Fruit fly (Drosophila melanogaster): ENCODE measurements around the gene CG46517.
"Not testable (repeated sequence)": the region's sequence is repeated elsewhere in the genome, so short reads cannot be mapped to it uniquely, and the experiment has no call there.

CG46517 gene

DNA sequence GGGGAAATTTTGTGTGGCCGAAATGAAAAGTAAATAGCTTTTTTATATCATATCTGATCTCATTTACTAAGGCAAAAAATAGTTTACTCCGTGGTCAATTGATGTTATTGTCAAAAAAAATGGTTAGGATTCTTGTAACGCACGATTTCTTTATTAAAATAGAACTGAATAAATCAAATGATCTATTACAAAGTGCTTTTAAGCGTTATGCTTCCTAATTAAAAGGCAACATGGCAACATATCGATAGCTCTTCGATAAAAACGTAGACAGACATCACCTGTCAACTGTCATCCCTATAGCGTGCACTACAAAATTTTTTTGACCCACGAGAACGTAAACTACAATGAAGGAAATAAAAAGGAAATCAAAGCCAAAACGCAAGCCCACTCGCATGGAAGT is at the start of gene CG46517:
Gene CG46517, plus strand, starts transcription at position 301 of the 400 bp plus-strand sequence.
- TF ChIP-seq pad, toe, Mnt (GFP tag; optimal IDR thresholded peaks at IDR 0.05): not testable (repeated sequence)

DNA sequence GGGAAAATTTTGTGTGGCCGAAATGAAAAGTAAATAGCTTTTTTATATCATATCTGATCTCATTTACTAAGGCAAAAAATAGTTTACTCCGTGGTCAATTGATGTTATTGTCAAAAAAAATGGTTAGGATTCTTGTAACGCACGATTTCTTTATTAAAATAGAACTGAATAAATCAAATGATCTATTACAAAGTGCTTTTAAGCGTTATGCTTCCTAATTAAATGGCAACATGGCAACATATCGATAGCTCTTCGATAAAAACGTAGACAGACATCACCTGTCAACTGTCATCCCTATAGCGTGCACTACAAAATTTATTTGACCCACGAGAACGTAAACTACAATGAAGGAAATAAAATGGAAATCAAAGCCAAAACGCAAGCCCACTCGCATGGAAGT is 44.8 kb upstream of the CG46517 start, which contains the start of gene CG46509:
Gene CG46509, plus strand, starts transcription at position 301 of the 400 bp plus-strand sequence.
- not testable (repeated sequence) for TF ChIP-seq cnc (optimal IDR thresholded peaks at IDR 0.05); toe (GFP tag; optimal IDR thresholded peaks at IDR 0.05); tj (GFP tag; optimal IDR thresholded peaks at IDR 0.05)

- not testable (repeated sequence) for TF ChIP-seq CG5204 (GFP tag; optimal IDR thresholded peaks at IDR 0.05); kay (GFP tag; ENCODE audit: borderline replicate concordance); pad (GFP tag; optimal IDR thresholded peaks at IDR 0.05)
Observed at dm6 chrX:22177205-22177604, 40.0 kb upstream of the CG46517 start, which contains the start of gene CG46510. TSS of gene CG46510 (plus strand) at chrX:22177505.

DNA sequence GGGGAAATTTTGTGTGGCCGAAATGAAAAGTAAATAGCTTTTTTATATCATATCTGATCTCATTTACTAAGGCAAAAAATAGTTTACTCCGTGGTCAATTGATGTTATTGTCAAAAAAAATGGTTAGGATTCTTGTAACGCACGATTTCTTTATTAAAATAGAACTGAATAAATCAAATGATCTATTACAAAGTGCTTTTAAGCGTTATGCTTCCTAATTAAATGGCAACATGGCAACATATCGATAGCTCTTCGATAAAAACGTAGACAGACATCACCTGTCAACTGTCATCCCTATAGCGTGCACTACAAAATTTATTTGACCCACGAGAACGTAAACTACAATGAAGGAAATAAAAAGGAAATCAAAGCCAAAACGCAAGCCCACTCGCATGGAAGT is 35.0 kb upstream of the CG46517 start, which contains the start of gene CG46511:
Gene CG46511, plus strand, starts transcription at position 301 of the 400 bp plus-strand sequence.
- not testable (repeated sequence) for TF ChIP-seq Hr96 (GFP tag; optimal IDR thresholded peaks at IDR 0.05); CG7045 (GFP tag; optimal IDR thresholded peaks at IDR 0.05); kay (GFP tag; ENCODE audit: borderline replicate concordance)

dm6 chrX:22187070-22187469 is 30.1 kb upstream of the CG46517 start, which contains the start of gene CG46512:
TSS of gene CG46512 (plus strand) at chrX:22187370.
- TF ChIP-seq CG11617, Mnt, ovo (GFP tag; optimal IDR thresholded peaks at IDR 0.05): not testable (repeated sequence)

DNA sequence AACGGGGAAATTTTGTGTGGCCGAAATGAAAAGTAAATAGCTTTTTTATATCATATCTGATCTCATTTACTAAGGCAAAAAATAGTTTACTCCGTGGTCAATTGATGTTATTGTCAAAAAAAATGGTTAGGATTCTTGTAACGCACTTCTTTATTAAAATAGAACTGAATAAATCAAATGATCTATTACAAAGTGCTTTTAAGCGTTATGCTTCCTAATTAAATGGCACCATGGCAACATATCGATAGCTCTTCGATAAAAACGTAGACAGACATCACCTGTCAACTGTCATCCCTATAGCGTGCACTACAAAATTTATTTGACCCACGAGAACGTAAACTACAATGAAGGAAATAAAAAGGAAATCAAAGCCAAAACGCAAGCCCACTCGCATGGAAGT is 25.2 kb upstream of the CG46517 start, which contains the start of gene CG46513:
Gene CG46513, plus strand, starts transcription at position 301 of the 400 bp plus-strand sequence.
- not testable (repeated sequence) for TF ChIP-seq kay (GFP tag; ENCODE audit: borderline replicate concordance); CG5204 (GFP tag; optimal IDR thresholded peaks at IDR 0.05); CG11617 (GFP tag; optimal IDR thresholded peaks at IDR 0.05)

DNA sequence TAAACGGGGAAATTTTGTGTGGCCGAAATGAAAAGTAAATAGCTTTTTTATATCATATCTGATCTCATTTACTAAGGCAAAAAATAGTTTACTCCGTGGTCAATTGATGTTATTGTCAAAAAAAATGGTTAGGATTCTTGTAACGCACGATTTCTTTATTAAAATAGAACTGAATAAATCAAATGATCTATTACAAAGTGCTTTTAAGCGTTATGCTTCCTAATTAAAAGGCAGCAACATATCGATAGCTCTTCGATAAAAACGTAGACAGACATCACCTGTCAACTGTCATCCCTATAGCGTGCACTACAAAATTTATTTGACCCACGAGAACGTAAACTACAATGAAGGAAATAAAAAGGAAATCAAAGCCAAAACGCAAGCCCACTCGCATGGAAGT is 20.3 kb upstream of the CG46517 start, which contains the start of gene CG46514:
Gene CG46514, plus strand, starts transcription at position 301 of the 400 bp plus-strand sequence.
- TF ChIP-seq pad (GFP tag; optimal IDR thresholded peaks at IDR 0.05); kay (GFP tag; ENCODE audit: borderline replicate concordance); cnc (optimal IDR thresholded peaks at IDR 0.05): not testable (repeated sequence)

DNA sequence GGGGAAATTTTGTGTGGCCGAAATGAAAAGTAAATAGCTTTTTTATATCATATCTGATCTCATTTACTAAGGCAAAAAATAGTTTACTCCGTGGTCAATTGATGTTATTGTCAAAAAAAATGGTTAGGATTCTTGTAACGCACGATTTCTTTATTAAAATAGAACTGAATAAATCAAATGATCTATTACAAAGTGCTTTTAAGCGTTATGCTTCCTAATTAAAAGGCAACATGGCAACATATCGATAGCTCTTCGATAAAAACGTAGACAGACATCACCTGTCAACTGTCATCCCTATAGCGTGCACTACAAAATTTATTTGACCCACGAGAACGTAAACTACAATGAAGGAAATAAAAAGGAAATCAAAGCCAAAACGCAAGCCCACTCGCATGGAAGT is 15.3 kb upstream of the CG46517 start, which contains the start of gene CG46515:
Gene CG46515, plus strand, starts transcription at position 301 of the 400 bp plus-strand sequence.
- TF ChIP-seq CG7101 (tag; optimal IDR thresholded peaks at IDR 0.05); Hr96 (GFP tag; optimal IDR thresholded peaks at IDR 0.05); CG14711 (tag; optimal IDR thresholded peaks at IDR 0.05): not testable (repeated sequence)

DNA sequence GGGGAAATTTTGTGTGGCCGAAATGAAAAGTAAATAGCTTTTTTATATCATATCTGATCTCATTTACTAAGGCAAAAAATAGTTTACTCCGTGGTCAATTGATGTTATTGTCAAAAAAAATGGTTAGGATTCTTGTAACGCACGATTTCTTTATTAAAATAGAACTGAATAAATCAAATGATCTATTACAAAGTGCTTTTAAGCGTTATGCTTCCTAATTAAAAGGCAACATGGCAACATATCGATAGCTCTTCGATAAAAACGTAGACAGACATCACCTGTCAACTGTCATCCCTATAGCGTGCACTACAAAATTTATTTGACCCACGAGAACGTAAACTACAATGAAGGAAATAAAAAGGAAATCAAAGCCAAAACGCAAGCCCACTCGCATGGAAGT is 5.2 kb upstream of the CG46517 start, which contains the start of gene CG46516:
Gene CG46516, plus strand, starts transcription at position 301 of the 400 bp plus-strand sequence.
- TF ChIP-seq Crg-1, Hr96, CG11617 (GFP tag; optimal IDR thresholded peaks at IDR 0.05): not testable (repeated sequence)

DNA sequence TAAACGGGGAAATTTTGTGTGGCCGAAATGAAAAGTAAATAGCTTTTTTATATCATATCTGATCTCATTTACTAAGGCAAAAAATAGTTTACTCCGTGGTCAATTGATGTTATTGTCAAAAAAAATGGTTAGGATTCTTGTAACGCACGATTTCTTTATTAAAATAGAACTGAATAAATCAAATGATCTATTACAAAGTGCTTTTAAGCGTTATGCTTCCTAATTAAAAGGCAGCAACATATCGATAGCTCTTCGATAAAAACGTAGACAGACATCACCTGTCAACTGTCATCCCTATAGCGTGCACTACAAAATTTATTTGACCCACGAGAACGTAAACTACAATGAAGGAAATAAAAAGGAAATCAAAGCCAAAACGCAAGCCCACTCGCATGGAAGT is 9.1 kb downstream of the CG46517 start, which contains the start of gene CG46518:
Gene CG46518, plus strand, starts transcription at position 301 of the 400 bp plus-strand sequence.
- TF ChIP-seq Clk (GFP tag; optimal IDR thresholded peaks at IDR 0.05); bab1 (GFP tag; optimal IDR thresholded peaks at IDR 0.05); CG33017 (tag; optimal IDR thresholded peaks at IDR 0.05): not testable (repeated sequence)

Data from whole organism, adult.